Worm (Caenorhabditis elegans) whole organism, early embryonic: ENCODE results near the gene R09H3.2.

Experiments used
- B0310.2 ChIP-seq: sonication (generic microtip); optimal IDR thresholded peaks from 2 replicates; lab custom pipeline; 2016; ENCODE audit warnings: mild to moderate bottlenecking, missing genetic modification characterization, missing compliant biosample characterization
- aly-1 ChIP-seq: sonication (generic microtip); optimal IDR thresholded peaks from 2 replicates; lab custom pipeline; 2016; ENCODE audit warnings: missing genetic modification characterization, missing compliant biosample characterization
- ama-1 ChIP-seq: fragments of 150-350 bp; optimal IDR thresholded peaks from 2 replicates; lab custom pipeline; 2014
- ceh-36 ChIP-seq: sonication (generic microtip); optimal IDR thresholded peaks from 2 replicates; lab custom pipeline; 2016; ENCODE audit warnings: missing genetic modification characterization, inconsistent platforms, missing compliant biosample characterization
- ets-7 ChIP-seq: sonication (generic microtip); optimal IDR thresholded peaks from 2 replicates; lab custom pipeline; 2016; ENCODE audit warnings: missing genotype, missing genetic modification characterization, missing compliant biosample characterization
- hmg-4 ChIP-seq: fragments of 200-800 bp; sonication (Bioruptor generic); optimal IDR thresholded peaks from 2 replicates; lab custom pipeline; 2018; ENCODE audit warnings: mild to moderate bottlenecking, missing genetic modification characterization, missing compliant biosample characterization
- hnd-1 ChIP-seq: sonication (generic microtip); optimal IDR thresholded peaks from 2 replicates; lab custom pipeline; 2016; ENCODE audit warnings: missing genetic modification characterization, missing compliant biosample characterization
- tbx-37 ChIP-seq: fragments of 200-800 bp; sonication (Bioruptor generic); conservative IDR thresholded peaks from 2 replicates; pipeline ENCODE4 v1.3.6; 2022; ENCODE audit warnings: missing genetic modification reagents, missing genetic modification characterization, missing compliant biosample characterization
- tra-4 ChIP-seq: sonication (generic microtip); optimal IDR thresholded peaks from 2 replicates; lab custom pipeline; 2017; ENCODE audit warnings: missing genetic modification characterization, missing compliant biosample characterization

DNA sequence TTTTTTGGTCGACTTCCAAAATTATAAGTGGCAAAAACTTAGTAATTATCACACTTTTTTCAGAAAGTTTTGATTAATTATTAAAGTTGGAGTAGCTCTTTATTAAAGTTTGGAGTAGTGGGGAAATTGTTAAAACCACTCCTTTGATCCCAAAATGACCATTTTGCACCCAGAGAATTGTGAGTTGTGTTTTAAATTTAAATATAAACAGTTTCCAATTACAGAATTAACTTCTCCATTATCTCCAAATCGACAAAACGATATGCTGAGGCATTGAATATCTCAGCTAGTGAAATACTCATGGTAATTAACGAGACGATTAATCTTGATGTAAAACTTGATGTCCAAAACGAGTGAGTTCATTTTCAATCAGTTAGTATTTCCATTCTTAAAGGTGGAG is 37.0 kb downstream of the R09H3.2 start, which contains the start of gene fbxb-58:
- no peak for TF ChIP-seq hmg-4 (GFP tag; lab: Kevin White, UChicago)
- no peak for TF ChIP-seq ets-7 (tag; lab: Kevin White, UChicago)
- no peak for TF ChIP-seq ama-1 (lab: Kevin White, UChicago)
- no peak for TF ChIP-seq hnd-1 (tag; lab: Kevin White, UChicago)
- no peak for TF ChIP-seq B0310.2 (tag; lab: Kevin White, UChicago)
- TF ChIP-seq tbx-37 (GFP tag; lab: Robert Waterston, UW), result no peak
- no peak for TF ChIP-seq ceh-36 (tag; lab: Kevin White, UChicago)
- TF ChIP-seq tra-4 (tag; lab: Kevin White, UChicago), result no peak
- no peak for TF ChIP-seq aly-1
